Fruit fly (Drosophila melanogaster): ENCODE data around the gene CG34437.

DNA sequence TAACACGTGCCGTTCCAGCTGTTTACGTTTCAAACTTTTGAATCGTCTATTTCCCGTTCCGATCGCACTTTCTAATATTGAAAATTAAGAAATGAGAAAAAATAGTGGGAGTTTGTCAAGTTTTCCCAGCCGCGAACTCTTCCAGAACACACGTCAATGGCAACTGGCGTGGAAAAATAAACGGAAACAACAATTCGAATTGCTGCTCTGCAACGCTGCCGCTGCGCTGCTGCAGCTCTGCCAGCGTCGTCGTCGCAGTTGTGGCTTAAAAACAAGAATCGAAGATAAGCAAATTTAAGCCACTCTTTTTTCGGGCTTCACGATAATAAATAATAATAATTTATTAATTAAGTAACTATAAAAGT is 47.6 kb downstream of the CG34437 start:
- no peak for TF ChIP-seq CTCF (optimal IDR thresholded peaks at IDR 0.05)
- no peak for TF ChIP-seq CG8478 (optimal IDR thresholded peaks at IDR 0.05)

Measured in S2 (cell line).